Worm (Caenorhabditis elegans) whole organism, L4/young adult: ENCODE measurements around the gene T03F7.6.
"Not testable (repeated sequence)": the region's sequence is repeated elsewhere in the genome, so short reads cannot be mapped to it uniquely, and the experiment has no call there.

ENCODE experiments used
- W03F9.2 ChIP-seq: fragments of 150-350 bp; optimal IDR thresholded peaks from 2 replicates; lab custom pipeline; 2014; ENCODE audit warnings: missing biosample characterization, missing genetic modification characterization
- dao-5 ChIP-seq: sonication (generic microtip); optimal IDR thresholded peaks from 2 replicates; lab custom pipeline; 2016; ENCODE audit warnings: missing genotype, missing genetic modification characterization, moderate library complexity, missing compliant biosample characterization
- him-1 ChIP-seq: sonication (generic microtip); optimal IDR thresholded peaks from 2 replicates; lab custom pipeline; 2016; ENCODE audit warnings: missing genotype, missing genetic modification reagents, missing genetic modification characterization, missing compliant biosample characterization

T03F7.6 gene

DNA sequence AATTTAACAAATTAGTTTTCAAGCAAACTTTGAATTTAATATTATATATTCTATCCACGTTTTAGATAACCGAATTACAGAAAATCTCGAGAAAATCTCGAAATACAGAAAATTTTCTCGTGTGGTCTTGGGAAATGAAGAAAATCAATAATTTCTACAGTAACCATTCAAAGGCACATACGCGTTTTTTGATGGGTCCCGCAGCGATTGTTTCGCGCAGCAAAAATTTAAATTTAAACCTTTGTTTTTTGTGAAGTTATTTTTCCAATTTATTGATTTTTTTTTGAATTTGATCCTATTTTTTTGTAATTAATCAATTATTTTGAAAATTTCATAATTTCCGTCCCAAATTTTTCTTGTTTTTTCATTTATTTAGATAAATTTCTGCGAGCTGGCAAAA is 14.9 kb upstream of the T03F7.6 start:
- TF ChIP-seq him-1 (tag; lab: Kevin White, UChicago) = no peak

DNA sequence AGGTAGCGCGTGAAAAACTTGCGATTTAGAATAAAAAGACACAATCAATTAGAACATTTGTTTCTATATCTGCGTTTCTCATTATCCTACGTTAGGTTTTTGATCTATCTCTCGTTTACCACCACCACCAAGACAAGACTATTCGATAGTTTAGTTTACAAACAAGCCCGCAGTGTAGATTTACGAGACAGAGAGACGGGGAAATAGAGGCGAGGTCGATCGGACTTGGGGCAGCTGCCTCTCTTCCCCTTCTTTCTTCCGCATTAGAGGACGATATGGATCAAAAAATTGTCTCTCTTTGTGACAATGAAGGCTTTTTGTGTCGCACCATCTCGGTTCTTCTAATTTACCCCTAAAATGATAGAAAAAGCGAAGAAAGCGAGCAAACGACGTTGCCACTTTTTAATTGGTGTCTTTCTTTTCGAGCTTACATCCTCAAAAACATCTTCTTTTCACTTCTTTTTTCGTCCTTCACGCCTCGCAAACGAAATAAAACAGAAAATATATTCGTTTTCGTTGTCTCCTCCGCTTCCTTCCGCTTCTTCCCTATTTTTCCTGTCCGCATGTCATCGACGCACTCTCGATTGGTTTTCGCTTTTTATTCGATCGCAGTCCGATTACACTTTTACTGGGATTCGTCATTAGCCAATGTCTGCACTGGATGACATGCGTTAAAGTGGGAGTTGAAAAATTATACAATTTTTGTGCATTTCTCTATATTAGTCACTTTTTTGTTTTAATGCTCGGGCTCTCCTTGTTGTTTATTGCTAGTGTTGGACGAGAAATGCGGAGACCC is 12.9 kb upstream of the T03F7.6 start:
- no peak for TF ChIP-seq dao-5
- no peak for TF ChIP-seq him-1 (tag; lab: Kevin White, UChicago)
- no peak for TF ChIP-seq W03F9.2 (tag; lab: Kevin White, UChicago)

DNA sequence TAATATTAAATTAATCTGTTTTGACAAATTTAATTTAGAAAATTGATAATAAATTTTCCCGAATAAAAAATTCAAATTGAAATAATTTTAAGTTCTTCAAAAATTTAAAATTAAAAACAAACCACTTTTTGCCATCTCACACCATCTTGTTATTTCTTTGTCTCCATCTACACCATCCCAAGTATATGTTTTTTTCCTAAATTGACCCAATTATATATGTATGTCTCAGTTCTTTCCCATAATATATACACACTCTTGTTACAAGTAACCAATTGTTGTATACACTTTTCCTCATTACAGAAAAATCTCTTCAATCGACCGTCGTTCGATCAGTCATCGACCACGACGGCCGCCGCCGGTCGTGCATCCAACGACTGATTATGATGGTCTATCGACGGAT is 12.2 kb upstream of the T03F7.6 start, which contains the start of gene gly-20:
TSS of gene gly-20 (plus strand) at position 301 of the 400 bp plus-strand sequence.
- no peak for TF ChIP-seq W03F9.2 (tag; lab: Kevin White, UChicago)
- TF ChIP-seq dao-5 = no peak
- TF ChIP-seq him-1 (tag; lab: Kevin White, UChicago) = no peak

DNA sequence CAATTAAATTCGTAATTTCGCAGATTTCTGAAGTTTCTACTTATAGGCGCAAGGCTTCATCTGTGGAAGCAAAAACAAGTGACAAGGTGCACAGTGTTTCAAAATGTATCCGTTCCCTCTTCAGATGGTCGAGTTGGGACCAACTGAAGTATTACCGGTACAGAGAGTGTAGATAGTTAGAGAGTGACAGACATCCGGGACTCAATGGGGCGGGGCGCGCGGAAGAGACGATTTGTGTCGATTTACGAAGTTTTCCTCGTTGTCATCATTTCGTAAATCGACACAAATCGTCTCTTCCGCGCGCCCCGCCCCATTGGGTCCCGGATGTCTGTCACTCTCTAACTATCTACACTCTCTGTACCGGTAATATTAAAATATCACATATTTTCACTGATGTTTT is 8.4 kb upstream of the T03F7.6 start, which contains the start of gene C03E10.3:
TSS of gene C03E10.3 (plus strand) at position 301 of the 400 bp plus-strand sequence.
- not testable (repeated sequence) for TF ChIP-seq dao-5; him-1 (tag; lab: Kevin White, UChicago); W03F9.2 (tag; lab: Kevin White, UChicago)

DNA sequence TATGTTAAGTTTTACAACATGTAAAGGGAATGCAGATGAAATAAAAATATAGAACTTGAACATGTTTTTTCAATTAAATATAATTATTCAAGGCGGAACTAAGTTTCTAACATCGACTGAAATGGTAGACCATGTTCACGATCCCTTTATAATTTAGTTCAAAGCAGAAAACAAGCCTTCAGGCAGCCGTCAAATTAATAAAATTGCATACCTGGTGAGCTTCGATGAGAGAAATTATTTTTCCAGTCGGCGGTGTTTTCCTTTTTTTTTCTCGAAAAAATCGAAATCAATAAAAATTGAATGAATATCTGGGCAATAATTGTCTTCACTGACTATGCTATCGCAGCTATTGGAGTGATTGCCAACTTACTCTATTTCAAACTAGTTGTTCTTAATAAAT is 3.6 kb upstream of the T03F7.6 start, which contains the start of gene C03E10.1:
TSS of gene C03E10.1 (plus strand) at position 301 of the 400 bp plus-strand sequence.
- TF ChIP-seq him-1 (tag; lab: Kevin White, UChicago) (no peak), dao-5 (no peak)

DNA sequence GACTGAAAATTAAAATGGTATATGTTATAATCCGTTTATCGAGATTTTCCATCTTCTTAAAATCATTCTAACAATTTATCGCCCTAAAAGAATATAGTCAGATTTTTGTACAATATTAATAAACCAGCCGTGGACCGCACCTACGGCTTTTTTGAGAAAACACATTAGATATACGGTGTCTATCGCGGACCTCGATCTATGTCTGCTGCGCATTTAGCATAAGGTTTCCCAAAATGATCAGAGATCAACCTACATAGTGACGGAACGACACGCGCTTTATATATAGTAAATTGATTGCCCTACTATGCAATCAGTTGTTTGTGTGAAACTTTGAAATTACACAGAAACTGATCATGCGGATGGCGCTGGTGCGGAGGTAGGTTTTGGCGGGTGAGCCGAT is 1.8 kb upstream of the T03F7.6 start:
- TF ChIP-seq dao-5 (no peak), him-1 (tag; lab: Kevin White, UChicago) (no peak), W03F9.2 (tag; lab: Kevin White, UChicago) (no peak)

DNA sequence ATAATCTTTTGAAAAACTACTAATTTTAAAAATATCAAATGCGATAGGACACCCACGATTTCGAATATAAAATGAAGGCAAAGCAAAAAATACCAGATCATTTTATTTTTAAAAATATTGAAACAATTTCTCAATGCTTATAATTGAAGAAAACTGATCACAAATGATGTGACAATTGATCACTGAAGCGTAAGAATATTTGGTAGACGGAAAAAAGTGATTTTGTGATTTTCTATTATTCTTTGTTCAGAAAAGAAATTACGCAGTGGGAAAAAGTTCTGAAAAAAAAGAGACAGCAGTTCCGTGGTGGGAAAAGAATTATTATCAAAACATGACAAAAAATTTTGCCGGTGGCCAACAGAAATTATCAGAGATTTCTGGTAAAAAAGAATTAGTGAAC is 4.1 kb downstream of the T03F7.6 start, which contains the start of gene T03F7.5:
TSS of gene T03F7.5 (minus strand) at position 101 of the 400 bp plus-strand sequence.
- no peak for TF ChIP-seq him-1 (tag; lab: Kevin White, UChicago)
- TF ChIP-seq W03F9.2 (tag; lab: Kevin White, UChicago) = no peak
- no peak for TF ChIP-seq dao-5

DNA sequence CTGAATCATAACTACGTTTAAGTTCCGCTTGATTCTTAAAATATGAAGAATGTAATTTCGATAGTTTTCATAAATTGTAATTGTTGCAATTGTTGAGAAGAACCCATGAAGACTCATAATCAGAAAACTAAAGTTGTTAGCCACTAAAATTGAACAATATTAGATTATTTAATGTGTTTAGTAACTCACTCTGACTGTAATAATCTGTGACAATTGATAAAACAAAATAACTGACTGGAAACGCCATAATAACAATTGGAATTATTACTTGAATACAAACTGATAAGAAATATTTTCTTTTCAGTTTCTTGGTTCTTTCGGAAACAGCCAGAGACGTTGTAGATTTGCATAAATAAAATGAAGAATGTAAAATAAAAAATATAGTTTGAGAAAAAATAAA is 4.9 kb downstream of the T03F7.6 start:
- TF ChIP-seq him-1 (tag; lab: Kevin White, UChicago) (no peak), W03F9.2 (tag; lab: Kevin White, UChicago) (no peak), dao-5 (no peak)

DNA sequence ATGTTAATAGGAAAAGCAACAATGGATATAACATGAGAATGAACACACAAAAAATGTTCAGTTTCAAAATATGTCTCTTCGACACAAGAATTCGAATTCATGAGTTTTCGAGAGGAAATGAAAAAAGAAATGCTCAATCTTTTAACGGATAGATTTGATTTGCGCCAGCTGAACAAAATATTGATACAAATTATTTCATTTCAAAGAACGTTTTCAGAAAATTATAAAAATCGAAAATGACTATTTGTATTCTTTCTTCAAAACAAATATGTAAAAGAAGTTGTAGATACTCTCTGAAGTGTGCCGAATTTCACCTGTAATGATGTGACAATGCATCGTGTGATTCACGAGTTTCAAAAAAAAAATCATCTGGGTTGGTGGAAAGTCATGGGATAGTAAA is 6.0 kb downstream of the T03F7.6 start, which contains the start of gene srh-47:
TSS of gene srh-47 (minus strand) at position 101 of the 400 bp plus-strand sequence.
- no peak for TF ChIP-seq W03F9.2 (tag; lab: Kevin White, UChicago)
- TF ChIP-seq him-1 (tag; lab: Kevin White, UChicago) = no peak
- no peak for TF ChIP-seq dao-5

DNA sequence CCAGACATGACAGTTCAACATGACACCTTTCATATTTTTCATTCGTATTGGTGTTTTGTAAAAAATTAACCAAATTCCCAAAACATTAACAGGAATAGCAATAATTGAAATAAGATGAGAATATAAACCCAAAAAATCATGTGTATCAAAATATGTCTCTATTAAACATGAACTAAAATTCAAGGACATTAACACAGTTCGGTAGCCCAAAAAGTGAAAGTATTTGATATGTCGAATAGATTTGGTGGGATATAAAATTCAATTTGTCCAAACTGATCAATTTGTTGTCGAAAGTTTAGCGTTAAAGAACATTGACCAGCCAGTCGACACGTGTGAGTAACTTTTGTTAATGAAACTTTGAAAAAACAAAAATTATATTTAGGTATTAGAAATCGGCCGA is 8.2 kb downstream of the T03F7.6 start, which contains the start of gene srh-46:
TSS of gene srh-46 (minus strand) at position 189 of the 400 bp plus-strand sequence.
- TF ChIP-seq W03F9.2 (tag; lab: Kevin White, UChicago) = no peak
- TF ChIP-seq him-1 (tag; lab: Kevin White, UChicago) = no peak
- TF ChIP-seq dao-5 = no peak

DNA sequence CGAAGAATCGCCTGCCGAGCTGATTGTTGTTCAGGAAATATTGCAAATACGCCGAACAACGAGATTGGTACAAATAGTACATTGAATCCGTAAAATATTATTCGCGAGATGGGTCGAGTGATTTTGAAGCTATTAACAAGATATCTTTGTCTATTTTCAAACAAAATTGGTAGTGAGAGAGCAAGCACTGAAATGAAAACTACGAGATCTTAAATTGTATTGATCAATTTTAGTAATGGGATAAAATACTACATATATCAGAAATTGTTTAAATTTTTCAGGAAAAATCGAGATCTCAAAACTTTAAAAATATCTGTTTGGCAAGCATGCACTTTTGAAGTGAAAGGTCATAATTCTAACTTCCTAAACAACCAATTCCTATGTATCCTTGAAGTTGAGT is 9.7 kb downstream of the T03F7.6 start:
- TF ChIP-seq dao-5 (no peak), him-1 (tag; lab: Kevin White, UChicago) (no peak), W03F9.2 (tag; lab: Kevin White, UChicago) (no peak)

DNA sequence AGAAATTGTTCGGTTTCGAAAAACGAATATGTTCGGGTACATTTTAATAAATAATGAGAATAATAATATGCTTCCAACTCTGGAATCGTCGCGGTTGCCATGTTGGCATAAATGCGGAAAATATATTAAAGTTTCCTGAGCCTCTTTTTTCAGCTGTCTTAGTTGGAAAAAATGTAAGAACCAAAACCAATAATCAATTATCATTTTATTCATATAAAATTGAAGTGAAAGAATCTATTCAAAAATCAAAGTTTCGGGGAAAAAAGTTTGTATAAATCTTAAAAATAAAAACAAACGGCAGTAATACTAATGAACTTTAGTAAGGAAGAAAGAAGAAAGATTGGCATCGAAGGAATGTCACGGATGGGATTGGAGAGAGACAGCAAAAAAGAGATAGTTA is 10.4 kb downstream of the T03F7.6 start, which contains the start of gene srh-45:
TSS of gene srh-45 (minus strand) at position 101 of the 400 bp plus-strand sequence.
- TF ChIP-seq dao-5 (no peak), him-1 (tag; lab: Kevin White, UChicago) (no peak), W03F9.2 (tag; lab: Kevin White, UChicago) (no peak)

DNA sequence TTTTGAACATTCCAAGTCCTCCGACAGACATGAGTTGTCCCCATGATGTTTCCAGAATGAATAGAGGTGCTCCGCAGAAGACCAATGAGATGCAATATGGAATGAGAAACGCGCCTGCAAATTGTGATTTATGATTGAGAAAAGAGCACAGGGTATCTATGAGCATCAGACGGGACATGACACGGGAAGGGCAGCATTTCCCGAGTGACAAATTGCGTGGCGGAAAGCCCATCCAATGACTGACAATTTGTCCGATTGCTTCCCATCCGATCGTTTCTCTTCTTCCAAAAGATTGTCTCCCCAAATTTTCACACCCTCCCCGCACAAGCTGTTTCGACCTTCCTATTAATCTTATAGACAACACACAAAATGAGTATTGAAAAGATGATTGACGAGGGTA is 13.3 kb downstream of the T03F7.6 start:
- TF ChIP-seq W03F9.2 (tag; lab: Kevin White, UChicago) = no peak
- TF ChIP-seq dao-5 = no peak
- TF ChIP-seq him-1 (tag; lab: Kevin White, UChicago) = no peak

DNA sequence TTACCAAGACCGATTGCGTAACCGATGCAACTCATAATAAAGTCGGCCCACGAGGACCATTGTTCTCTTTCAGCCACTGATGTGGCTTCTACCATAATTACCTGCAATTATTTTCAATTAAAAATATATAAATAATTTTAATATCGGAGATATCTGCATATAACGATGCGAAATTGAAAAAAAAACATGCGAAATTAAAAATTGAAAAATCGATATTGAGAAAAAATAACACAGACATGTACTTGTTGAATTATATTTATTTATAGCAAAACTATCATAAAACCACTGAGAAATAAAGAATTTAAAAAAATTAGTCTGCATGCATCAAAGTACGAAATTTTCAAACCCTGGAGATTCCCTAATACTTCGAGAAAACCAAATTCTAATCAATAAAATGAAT is 13.9 kb downstream of the T03F7.6 start, which contains the start of gene snf-11:
TSS of gene snf-11 (minus strand) at position 101 of the 400 bp plus-strand sequence.
- no peak for TF ChIP-seq him-1 (tag; lab: Kevin White, UChicago)
- TF ChIP-seq W03F9.2 (tag; lab: Kevin White, UChicago) = no peak
- no peak for TF ChIP-seq dao-5
